Fruit fly (Drosophila melanogaster): ENCODE measurements around the gene CG14367.

DNA sequence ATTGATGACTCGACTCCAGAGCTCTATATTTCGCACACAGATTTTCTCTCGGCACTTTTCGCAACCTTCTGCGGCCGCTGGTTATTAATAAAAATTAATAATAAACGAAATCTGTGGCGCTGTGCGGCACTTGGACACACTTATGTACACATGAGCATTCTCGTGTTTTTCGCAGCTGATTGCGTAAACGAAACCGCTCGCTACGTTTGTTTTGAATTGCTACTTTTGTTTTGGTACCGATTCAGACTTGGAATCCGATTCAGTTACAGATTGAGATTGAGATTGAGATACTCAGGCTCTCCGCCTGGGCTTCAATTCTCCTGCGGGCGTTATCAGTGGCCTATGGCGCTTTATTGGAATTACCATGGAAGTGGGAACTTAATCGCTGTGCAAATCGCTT, 7.9 kb upstream of the CG14367 start:
- no peak for TF ChIP-seq Ets21C (GFP tag; optimal IDR thresholded peaks at IDR 0.05)
- no peak for TF ChIP-seq svp (GFP tag)
- no peak for TF ChIP-seq fd59A (GFP tag; optimal IDR thresholded peaks at IDR 0.05)
